Worm (Caenorhabditis elegans): ENCODE measurements around the gene W04E12.3.

Gene W04E12.3

ce11 chrV:19724589-19724988 lies 17.2 kb upstream of the W04E12.3 start:
- TF ChIP-seq aha-1 (tag) (peak; percentile 75), hlh-30 (tag; optimal IDR thresholded peaks at IDR 0.05; ENCODE audit: insufficient read depth) (no peak)

ce11 chrV:19727990-19728389 lies 13.8 kb upstream of the W04E12.3 start:
- TF ChIP-seq ztf-11 (tag; optimal IDR thresholded peaks at IDR 0.05) (no peak), lin-13 (GFP tag; optimal IDR thresholded peaks at IDR 0.05) (peak; percentile 9), Y5F2A.4 (GFP tag; optimal IDR thresholded peaks at IDR 0.05) (no peak), set-16 (GFP tag; IDR thresholded peaks at IDR 0.05) (peak; percentile 75)

DNA sequence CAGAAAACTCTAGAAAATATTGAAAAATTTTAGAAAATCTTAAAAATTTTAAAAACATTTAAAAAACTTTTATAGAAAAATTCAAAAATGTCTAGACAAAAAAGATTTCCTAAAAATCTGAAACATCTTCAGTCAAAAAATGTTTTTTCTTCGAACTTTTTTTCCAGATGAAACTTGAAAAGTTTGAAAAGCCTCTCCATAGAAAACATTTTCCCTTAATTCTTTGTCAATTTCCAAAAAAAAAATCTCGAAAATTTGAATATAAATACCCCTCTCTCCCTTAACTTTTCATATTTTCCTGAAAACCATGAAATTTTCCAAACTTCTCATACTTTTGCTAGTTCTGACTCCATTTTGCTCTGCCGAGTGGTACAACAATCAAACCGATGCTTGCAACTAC lies 13.0 kb upstream of the W04E12.3 start, which contains the start of gene Y116F11A.3:
TSS of gene Y116F11A.3 (plus strand) at position 301 of the 400 bp plus-strand sequence.
- TF ChIP-seq zag-1 (tag; optimal IDR thresholded peaks at IDR 0.05) (no peak), spr-3 (GFP tag; optimal IDR thresholded peaks at IDR 0.05) (no peak), nhr-41 (GFP tag; IDR thresholded peaks at IDR 0.05) (no peak), F26F4.8 (GFP tag; conservative IDR thresholded peaks at IDR 0.05) (no peak), nhr-76 (tag; optimal IDR thresholded peaks at IDR 0.05) (no peak), nhr-102 (tag; optimal IDR thresholded peaks at IDR 0.05) (no peak), jun-1 (tag; optimal IDR thresholded peaks at IDR 0.05) (no peak)

DNA sequence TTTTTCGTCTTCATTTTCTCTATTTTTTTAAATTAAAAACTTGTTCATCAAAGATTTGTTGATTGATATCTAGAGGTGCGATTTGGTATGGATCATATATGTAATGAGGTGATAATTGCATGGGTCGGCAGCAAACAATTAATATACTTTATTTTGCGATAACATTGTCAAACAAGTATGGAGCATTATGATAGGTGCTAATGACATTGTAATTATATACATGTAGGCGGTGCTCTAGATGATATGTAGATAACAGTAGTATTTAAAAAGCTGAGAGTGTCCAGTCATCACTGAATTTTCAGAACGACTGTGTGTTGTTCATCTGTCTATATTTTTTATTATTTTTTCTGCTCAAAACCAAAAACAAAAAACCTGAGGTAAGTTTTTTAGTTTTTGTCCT lies 11.5 kb upstream of the W04E12.3 start, which contains the start of gene Y116F11A.1:
TSS of gene Y116F11A.1 (plus strand) at position 301 of the 400 bp plus-strand sequence.
- TF ChIP-seq hif-1 (tag; optimal IDR thresholded peaks at IDR 0.05) (no peak), ceh-20 (GFP tag; IDR thresholded peaks at IDR 0.05) (no peak), Y75B8A.6 (GFP tag; IDR thresholded peaks at IDR 0.05) (no peak), daf-12 (tag; optimal IDR thresholded peaks at IDR 0.05) (no peak), daf-16 (GFP tag; optimal IDR thresholded peaks at IDR 0.05) (no peak), daf-16 (tag; optimal IDR thresholded peaks at IDR 0.05) (no peak), snpc-1.2 (GFP tag; IDR thresholded peaks at IDR 0.05) (no peak), hmg-1.1 (GFP tag; IDR thresholded peaks at IDR 0.05) (no peak), php-3 (GFP tag; IDR thresholded peaks at IDR 0.05) (no peak), nhr-76 (tag; optimal IDR thresholded peaks at IDR 0.05) (no peak), set-16 (GFP tag; IDR thresholded peaks at IDR 0.05) (no peak), vab-7 (GFP tag; IDR thresholded peaks at IDR 0.05) (no peak), unc-62 (GFP tag; optimal IDR thresholded peaks at IDR 0.05 in 1 of 2) (no peak), unc-62 (tag; optimal IDR thresholded peaks at IDR 0.05) (no peak), dpl-1 (GFP tag; optimal IDR thresholded peaks at IDR 0.05) (no peak), aha-1 (tag) (no peak)

DNA sequence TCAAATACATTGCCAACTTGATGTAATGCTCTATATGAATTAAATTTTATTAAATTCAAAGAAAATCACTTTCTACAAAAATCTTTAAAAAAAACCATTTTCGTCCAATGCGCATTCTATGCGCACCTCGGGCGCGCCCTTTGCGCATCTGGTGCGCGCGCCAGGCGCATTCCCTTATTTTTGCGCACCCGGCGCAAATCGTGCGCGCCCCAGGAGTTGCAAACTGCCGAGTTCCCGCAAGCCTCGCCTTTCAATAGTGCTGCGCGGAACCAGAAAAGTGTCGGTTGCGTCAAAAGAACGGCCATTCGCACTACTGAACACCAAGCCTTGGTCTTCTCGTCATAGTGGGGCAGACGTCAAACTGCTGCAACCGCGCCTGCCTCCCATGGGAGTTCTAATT lies 8.0 kb upstream of the W04E12.3 start:
- TF ChIP-seq zfp-3 (GFP tag; conservative IDR thresholded peaks at IDR 0.05) = no peak
- no peak for TF ChIP-seq ztf-7 (tag; optimal IDR thresholded peaks at IDR 0.05)
- 0 out of 2 replicates have a peak, but pooled peaks have one; percentile 32 for TF ChIP-seq egl-43 (GFP tag; IDR thresholded peaks at IDR 0.05)
- no peak for TF ChIP-seq dmd-9 (GFP tag; IDR thresholded peaks at IDR 0.05)
- TF ChIP-seq unc-39 (tag; optimal IDR thresholded peaks at IDR 0.05) = no peak
- no peak for TF ChIP-seq ceh-44 (GFP tag; IDR thresholded peaks at IDR 0.05)
- TF ChIP-seq F26F4.8 (GFP tag; conservative IDR thresholded peaks at IDR 0.05) = 0 out of 2 replicates have a peak, but pooled peaks have one; percentile 7
- TF ChIP-seq nhr-10 (tag; optimal IDR thresholded peaks at IDR 0.05) = no peak
- peak; percentile 86 for TF ChIP-seq set-16 (GFP tag; IDR thresholded peaks at IDR 0.05)

ce11 chrV:19737458-19737857 lies 4.3 kb upstream of the W04E12.3 start, which contains the start of gene W04E12.7:
TSS of gene W04E12.7 (minus strand) at chrV:19737558.
- peak; percentile 1 for TF ChIP-seq aha-1 (tag)
- TF ChIP-seq spr-1 (tag; optimal IDR thresholded peaks at IDR 0.05) = no peak
